Fruit fly (Drosophila melanogaster): ENCODE data around the gene CG9917.

Gene CG9917

DNA sequence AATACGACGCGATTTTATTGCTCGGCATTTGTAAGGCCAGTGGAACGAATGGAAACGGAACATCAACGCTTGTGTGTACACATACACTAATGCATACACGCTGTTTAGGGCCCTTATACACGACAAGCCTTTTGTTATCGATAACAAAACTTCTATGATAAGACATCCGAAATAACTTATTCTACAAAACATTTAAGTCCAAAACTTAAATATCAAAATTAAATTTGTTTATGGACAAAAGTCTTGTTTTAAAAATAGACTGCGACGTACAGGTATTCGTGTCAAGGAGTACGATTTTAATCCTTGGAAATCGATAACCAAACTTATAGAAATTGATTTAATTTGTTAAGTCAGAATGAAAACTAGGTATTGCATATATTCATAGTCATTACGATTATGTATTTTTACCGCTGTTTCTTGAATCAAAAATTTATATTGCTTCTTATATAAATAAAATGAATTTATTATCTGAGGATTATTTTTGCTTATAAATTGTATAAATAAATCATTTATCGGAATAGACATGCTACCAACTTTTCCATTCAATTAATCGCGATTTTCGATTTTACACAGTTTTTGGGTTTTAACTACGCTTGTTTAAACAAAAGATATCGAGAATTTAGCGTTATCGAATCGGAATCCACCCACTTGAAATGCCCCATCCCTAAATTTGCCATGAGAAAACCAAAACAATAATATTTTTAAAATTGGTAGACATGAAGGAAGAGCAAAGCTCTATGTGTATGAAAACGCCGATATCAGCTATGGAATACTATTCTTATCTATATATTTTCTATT, 9.8 kb downstream of the CG9917 start, which contains the start of the genes CG9915 and SWIP (continued):
- TF ChIP-seq MBD-R2 (GFP tag; IDR thresholded peaks at IDR 0.05), result peak; percentile 27; the same call in 1 of the 2 replicates
- TF ChIP-seq Bgb (GFP tag; IDR thresholded peaks at IDR 0.05; ENCODE audit: partially characterized antibody), result peak; percentile 73
- peak; percentile 43 for TF ChIP-seq Dp (GFP tag; optimal IDR thresholded peaks at IDR 0.05)
- TF ChIP-seq CG14441 (GFP tag; IDR thresholded peaks at IDR 0.05), result no peak
- no peak for TF ChIP-seq ab (GFP tag; optimal IDR thresholded peaks at IDR 0.05)
- TF ChIP-seq rib (GFP tag; IDR thresholded peaks at IDR 0.05), result no peak
- no peak for TF ChIP-seq Blimp-1 (GFP tag; optimal IDR thresholded peaks at IDR 0.05)
- TF ChIP-seq pfk (GFP tag; optimal IDR thresholded peaks at IDR 0.05), result peak; percentile 97
- TF ChIP-seq CG3281 (GFP tag; optimal IDR thresholded peaks at IDR 0.05), result peak; percentile 27
- peak; percentile 31 for TF ChIP-seq zen (tag; optimal IDR thresholded peaks at IDR 0.05)
- no peak for TF ChIP-seq Taf1 (GFP tag; IDR thresholded peaks at IDR 0.05)
- peak; percentile 24 for TF ChIP-seq CG2120 (GFP tag; optimal IDR thresholded peaks at IDR 0.05)
- TF ChIP-seq CG7357 (GFP tag; IDR thresholded peaks at IDR 0.05), result no peak
- peak; percentile 50 for TF ChIP-seq CG12391 (tag; optimal IDR thresholded peaks at IDR 0.05)
- peak; percentile 39 for TF ChIP-seq CG13775 (GFP tag; optimal IDR thresholded peaks at IDR 0.05)
- TF ChIP-seq CG42726 (GFP tag; IDR thresholded peaks at IDR 0.05; ENCODE audit: partially characterized antibody), result 0 out of 2 replicates have a peak, but pooled peaks have one; percentile 33
- no peak for TF ChIP-seq tap (tag; optimal IDR thresholded peaks at IDR 0.05)
- TF ChIP-seq YL-1 (GFP tag; optimal IDR thresholded peaks at IDR 0.05), result peak; percentile 1
- peak; percentile 47; the same call in 1 of the 2 replicates for TF ChIP-seq CG13287 (GFP tag; IDR thresholded peaks at IDR 0.05; ENCODE audit: partially characterized antibody)
- TF ChIP-seq nerfin-2 (GFP tag; IDR thresholded peaks at IDR 0.05; ENCODE audit: partially characterized antibody), result peak; percentile 77
- TF ChIP-seq Kr (GFP tag; optimal IDR thresholded peaks at IDR 0.05), result no peak
- no peak for TF ChIP-seq exex (tag; optimal IDR thresholded peaks at IDR 0.05)
- TF ChIP-seq CG15073 (GFP tag; optimal IDR thresholded peaks at IDR 0.05), result no peak
- TF ChIP-seq amos (GFP tag; IDR thresholded peaks at IDR 0.05; ENCODE audit: partially characterized antibody), result peak; percentile 60; the same call in 1 of the 2 replicates
- TF ChIP-seq repo (GFP tag; optimal IDR thresholded peaks at IDR 0.05), result no peak
- TF ChIP-seq NfI (GFP tag; optimal IDR thresholded peaks at IDR 0.05), result no peak
- TF ChIP-seq Gug (GFP tag; IDR thresholded peaks at IDR 0.05), result no peak
- peak; percentile 18 for TF ChIP-seq trem (tag; optimal IDR thresholded peaks at IDR 0.05)
- peak; percentile 62; the same call in 2 of the 3 replicates for TF ChIP-seq row (GFP tag; IDR thresholded peaks at IDR 0.05)
- TF ChIP-seq lola (GFP tag; optimal IDR thresholded peaks at IDR 0.05), result peak in 1 of 3 experiments; percentile 53
- peak; percentile 41 for TF ChIP-seq CoRest (tag; optimal IDR thresholded peaks at IDR 0.05)
- TF ChIP-seq Deaf1 (tag; optimal IDR thresholded peaks at IDR 0.05), result peak; percentile 41
- peak; percentile 60 for TF ChIP-seq Scr (GFP tag; IDR thresholded peaks at IDR 0.05; ENCODE audit: partially characterized antibody)
- TF ChIP-seq psq (GFP tag; optimal IDR thresholded peaks at IDR 0.05), result no peak
- TF ChIP-seq Meics (GFP tag; optimal IDR thresholded peaks at IDR 0.05), result peak; percentile 25
- TF ChIP-seq Rfx (GFP tag; IDR thresholded peaks at IDR 0.05), result peak; percentile 50; the same call in 1 of the 2 replicates
- TF ChIP-seq CG2129 (GFP tag; IDR thresholded peaks at IDR 0.05; ENCODE audit: partially characterized antibody), result no peak
- TF ChIP-seq CG17361 (GFP tag; IDR thresholded peaks at IDR 0.05), result peak; percentile 46; the same call in 1 of the 3 replicates
- TF ChIP-seq CG12659 (GFP tag; optimal IDR thresholded peaks at IDR 0.05), result peak; percentile 44
- no peak for TF ChIP-seq Eip74EF (GFP tag; optimal IDR thresholded peaks at IDR 0.05)
- peak; percentile 51 for TF ChIP-seq dmrt11E (tag; optimal IDR thresholded peaks at IDR 0.05)
- no peak for TF ChIP-seq Ets65A (GFP tag)
- TF ChIP-seq Atf-2 (GFP tag; optimal IDR thresholded peaks at IDR 0.05), result no peak
- TF ChIP-seq Ssrp (tag; optimal IDR thresholded peaks at IDR 0.05), result peak; percentile 7
- no peak for TF ChIP-seq Sox100B (GFP tag; optimal IDR thresholded peaks at IDR 0.05)
- peak; percentile 56 for TF ChIP-seq Dll (GFP tag; IDR thresholded peaks at IDR 0.05; ENCODE audit: partially characterized antibody)
- no peak; the same call in 2 of the 3 replicates for TF ChIP-seq CG34224 (GFP tag; IDR thresholded peaks at IDR 0.05; ENCODE audit: partially characterized antibody)
